Fruit fly (Drosophila melanogaster): Measurements from ENCODE around the gene CG11369.

CG11369 gene

dm6 chrX:7546362-7546761 is 27.7 kb upstream of the CG11369 start:
- TF ChIP-seq pita (GFP tag; optimal IDR thresholded peaks at IDR 0.05): no peak
- peak; percentile 19 for TF ChIP-seq sens (GFP tag)

- TF ChIP-seq slou (GFP tag; optimal IDR thresholded peaks at IDR 0.05) (no peak), vfl (GFP tag; optimal IDR thresholded peaks at IDR 0.05) (no peak), MESR4 (GFP tag; optimal IDR thresholded peaks at IDR 0.05) (no peak), sens (GFP tag) (peak; percentile 45), MBD-R2 (GFP tag; IDR thresholded peaks at IDR 0.05) (no peak), tna (GFP tag; IDR thresholded peaks at IDR 0.05; ENCODE audit: partially characterized antibody) (no peak), zfh1 (GFP tag; IDR thresholded peaks at IDR 0.05) (no peak), Tbp (GFP tag; optimal IDR thresholded peaks at IDR 0.05) (no peak), z (GFP tag; IDR thresholded peaks at IDR 0.05) (no peak), Ets65A (GFP tag) (peak; percentile 30), D (optimal IDR thresholded peaks at IDR 0.05) (no peak), D (GFP tag; optimal IDR thresholded peaks at IDR 0.05) (no peak), ind (GFP tag; optimal IDR thresholded peaks at IDR 0.05) (no peak), Awh (GFP tag; IDR thresholded peaks at IDR 0.05) (no peak)
These were observed 26.2 kb upstream of the CG11369 start, which contains the start of gene CG32719 for dm6 chrX:7547892-7548291. Gene CG32719 (minus strand): TSS chrX:7547992.

dm6 chrX:7550704-7551103 is 23.4 kb upstream of the CG11369 start:
- no peak for TF ChIP-seq CG7271 (tag; optimal IDR thresholded peaks at IDR 0.05)
- no peak for TF ChIP-seq CG8089 (GFP tag; optimal IDR thresholded peaks at IDR 0.05)
- TF ChIP-seq fd64A (GFP tag; optimal IDR thresholded peaks at IDR 0.05): no peak
- TF ChIP-seq Hr51 (GFP tag; optimal IDR thresholded peaks at IDR 0.05): peak in 1 of 2 experiments; percentile 51
- TF ChIP-seq zfh1 (GFP tag; IDR thresholded peaks at IDR 0.05): no peak
- TF ChIP-seq gsb-n (tag; optimal IDR thresholded peaks at IDR 0.05): no peak
- TF ChIP-seq dmrt99B (tag; optimal IDR thresholded peaks at IDR 0.05): peak; percentile 68
- TF ChIP-seq CG10431 (GFP tag; optimal IDR thresholded peaks at IDR 0.05): no peak
- TF ChIP-seq jumu (GFP tag; optimal IDR thresholded peaks at IDR 0.05): no peak
- peak; percentile 26 for TF ChIP-seq Fer3 (tag; optimal IDR thresholded peaks at IDR 0.05)
- no peak for TF ChIP-seq Myb (GFP tag; optimal IDR thresholded peaks at IDR 0.05)
- TF ChIP-seq Med (GFP tag): peak; percentile 43
- peak; percentile 61 for TF ChIP-seq Xrp1 (GFP tag; IDR thresholded peaks at IDR 0.05)
- TF ChIP-seq CG11504 (tag; optimal IDR thresholded peaks at IDR 0.05): peak; percentile 69
- no peak for TF ChIP-seq BtbVII (GFP tag; optimal IDR thresholded peaks at IDR 0.05)
- no peak for TF ChIP-seq Fer2 (tag; optimal IDR thresholded peaks at IDR 0.05)
- no peak for TF ChIP-seq Poxn (GFP tag; IDR thresholded peaks at IDR 0.05)
- TF ChIP-seq sima (GFP tag; optimal IDR thresholded peaks at IDR 0.05): no peak
- TF ChIP-seq Oli (tag; optimal IDR thresholded peaks at IDR 0.05): peak; percentile 19
- TF ChIP-seq crol (GFP tag; IDR thresholded peaks at IDR 0.05): no peak
- TF ChIP-seq Dbx (GFP tag; IDR thresholded peaks at IDR 0.05): no peak
- TF ChIP-seq ranshi (GFP tag; IDR thresholded peaks at IDR 0.05): no peak
- no peak for TF ChIP-seq trh (GFP tag; optimal IDR thresholded peaks at IDR 0.05)
- no peak for TF ChIP-seq Nf-YA (GFP tag; IDR thresholded peaks at IDR 0.05)
- TF ChIP-seq CG1024 (GFP tag; IDR thresholded peaks at IDR 0.05): peak; percentile 23; the same call in 1 of the 2 replicates
- TF ChIP-seq CG13424 (tag; optimal IDR thresholded peaks at IDR 0.05): peak; percentile 41
- no peak for TF ChIP-seq Opbp (GFP tag; IDR thresholded peaks at IDR 0.05; ENCODE audit: partially characterized antibody)
- TF ChIP-seq BEAF-32 (GFP tag; optimal IDR thresholded peaks at IDR 0.05): no peak
- no peak for TF ChIP-seq NfI (GFP tag; optimal IDR thresholded peaks at IDR 0.05)
- no peak for TF ChIP-seq HLHmδ (GFP tag; optimal IDR thresholded peaks at IDR 0.05)
- peak; percentile 0 for TF ChIP-seq scrt (GFP tag; optimal IDR thresholded peaks at IDR 0.05)
- TF ChIP-seq CG34422 (GFP tag; IDR thresholded peaks at IDR 0.05): 0 out of 3 replicates have a peak, but pooled peaks have one; percentile 32
- no peak for TF ChIP-seq CG13624 (GFP tag; optimal IDR thresholded peaks at IDR 0.05)
- no peak for TF ChIP-seq CG7357 (GFP tag; IDR thresholded peaks at IDR 0.05)
- peak; percentile 30 for TF ChIP-seq phol (tag; optimal IDR thresholded peaks at IDR 0.05)
